Fruit fly (Drosophila melanogaster): ENCODE data around the gene Pli.

Gene Pli

dm6 chr3R:23921701-23922501 is 32.0 kb upstream of the Pli start (continued):
- TF ChIP-seq CG10321 (GFP tag; IDR thresholded peaks at IDR 0.05), result no peak
- no peak; the same call in 1 of the 2 replicates for TF ChIP-seq Bgb (GFP tag; IDR thresholded peaks at IDR 0.05; ENCODE audit: partially characterized antibody)
- no peak for TF ChIP-seq CG10654 (GFP tag; optimal IDR thresholded peaks at IDR 0.05)
- no peak for TF ChIP-seq CG2875 (GFP tag; optimal IDR thresholded peaks at IDR 0.05)
- peak; percentile 52 for TF ChIP-seq CG12071 (GFP tag; optimal IDR thresholded peaks at IDR 0.05)
- TF ChIP-seq BtbVII (GFP tag; optimal IDR thresholded peaks at IDR 0.05), result no peak
- TF ChIP-seq Elba2 (GFP tag; optimal IDR thresholded peaks at IDR 0.05), result no peak
- no peak for TF ChIP-seq Fer2 (tag; optimal IDR thresholded peaks at IDR 0.05)
- TF ChIP-seq CG12219 (GFP tag; optimal IDR thresholded peaks at IDR 0.05), result no peak
- TF ChIP-seq CG34422 (GFP tag; IDR thresholded peaks at IDR 0.05), result peak; percentile 67; the same call in 2 of the 3 replicates
- TF ChIP-seq CG14441 (GFP tag; IDR thresholded peaks at IDR 0.05), result peak; percentile 63; the same call in 1 of the 2 replicates
- peak; percentile 74 for TF ChIP-seq Drgx (GFP tag; IDR thresholded peaks at IDR 0.05)
- peak; percentile 23 for TF ChIP-seq pb (GFP tag; optimal IDR thresholded peaks at IDR 0.05)
- TF ChIP-seq mirr (GFP tag; optimal IDR thresholded peaks at IDR 0.05), result peak; percentile 76
- TF ChIP-seq pho (GFP tag; optimal IDR thresholded peaks at IDR 0.05), result no peak
- TF ChIP-seq HLH4C (GFP tag; IDR thresholded peaks at IDR 0.05; ENCODE audit: partially characterized antibody), result no peak
- TF ChIP-seq twi (tag; optimal IDR thresholded peaks at IDR 0.05), result peak; percentile 15
- TF ChIP-seq CG3838 (GFP tag; optimal IDR thresholded peaks at IDR 0.05), result no peak
- peak; percentile 8 for TF ChIP-seq pfk (GFP tag; optimal IDR thresholded peaks at IDR 0.05)
- no peak for TF ChIP-seq Mes4 (GFP tag; optimal IDR thresholded peaks at IDR 0.05)
- no peak for TF ChIP-seq h (optimal IDR thresholded peaks at IDR 0.05)
- no peak for TF ChIP-seq CG16813 (GFP tag; IDR thresholded peaks at IDR 0.05; ENCODE audit: partially characterized antibody)
- TF ChIP-seq ftz-f1 (GFP tag; optimal IDR thresholded peaks at IDR 0.05), result peak; percentile 90
- TF ChIP-seq cato (GFP tag; optimal IDR thresholded peaks at IDR 0.05; ENCODE audit: borderline replicate concordance), result no peak
- TF ChIP-seq lov (optimal IDR thresholded peaks at IDR 0.05), result no peak
- TF ChIP-seq lov (GFP tag; IDR thresholded peaks at IDR 0.05), result peak; percentile 4; the same call in 1 of the 3 replicates
- TF ChIP-seq p53 (GFP tag; optimal IDR thresholded peaks at IDR 0.05), result no peak
- TF ChIP-seq CG1647 (GFP tag; optimal IDR thresholded peaks at IDR 0.05), result no peak
- peak; percentile 98 for TF ChIP-seq crol (GFP tag; IDR thresholded peaks at IDR 0.05)
- TF ChIP-seq Xbp1 (GFP tag; optimal IDR thresholded peaks at IDR 0.05), result peak; percentile 63
- TF ChIP-seq ERR (GFP tag; optimal IDR thresholded peaks at IDR 0.05), result no peak
- no peak for TF ChIP-seq Gsc (GFP tag; IDR thresholded peaks at IDR 0.05)
- peak; percentile 30 for TF ChIP-seq Dad (GFP tag; optimal IDR thresholded peaks at IDR 0.05)
- peak; percentile 42 for TF ChIP-seq Hmr (GFP tag; optimal IDR thresholded peaks at IDR 0.05)
- TF ChIP-seq ranshi (GFP tag; IDR thresholded peaks at IDR 0.05), result peak; percentile 62; the same call in 1 of the 2 replicates
- no peak for TF ChIP-seq gt (GFP tag; IDR thresholded peaks at IDR 0.05)
- peak; percentile 58; the same call in 1 of the 2 replicates for TF ChIP-seq klu (GFP tag; IDR thresholded peaks at IDR 0.05)
- no peak for TF ChIP-seq CG5953 (GFP tag; IDR thresholded peaks at IDR 0.05)
- peak; percentile 21 for TF ChIP-seq CG3407 (GFP tag; optimal IDR thresholded peaks at IDR 0.05)
- TF ChIP-seq dan (GFP tag; IDR thresholded peaks at IDR 0.05), result no peak
- TF ChIP-seq CG12744 (GFP tag; optimal IDR thresholded peaks at IDR 0.05), result no peak
- peak; percentile 93 for TF ChIP-seq CG10543 (GFP tag; optimal IDR thresholded peaks at IDR 0.05)
- TF ChIP-seq inv (GFP tag; IDR thresholded peaks at IDR 0.05; ENCODE audit: partially characterized antibody), result no peak; the same call in 1 of the 2 replicates
- peak; percentile 35 for TF ChIP-seq CG4328 (GFP tag; optimal IDR thresholded peaks at IDR 0.05)
- TF ChIP-seq ac (GFP tag; optimal IDR thresholded peaks at IDR 0.05), result peak; percentile 26
- TF ChIP-seq gcm (GFP tag; optimal IDR thresholded peaks at IDR 0.05), result no peak
- TF ChIP-seq Ada2b (GFP tag; IDR thresholded peaks at IDR 0.05), result peak; percentile 46
- TF ChIP-seq Usf (GFP tag; optimal IDR thresholded peaks at IDR 0.05), result no peak
- TF ChIP-seq CG13624 (GFP tag; optimal IDR thresholded peaks at IDR 0.05), result no peak
- TF ChIP-seq fd96Cb (tag; optimal IDR thresholded peaks at IDR 0.05), result peak; percentile 53

Data from whole organism, embryonic.